Fruit fly (Drosophila melanogaster): Measurements from ENCODE around the gene CG42680.

Gene CG42680

DNA sequence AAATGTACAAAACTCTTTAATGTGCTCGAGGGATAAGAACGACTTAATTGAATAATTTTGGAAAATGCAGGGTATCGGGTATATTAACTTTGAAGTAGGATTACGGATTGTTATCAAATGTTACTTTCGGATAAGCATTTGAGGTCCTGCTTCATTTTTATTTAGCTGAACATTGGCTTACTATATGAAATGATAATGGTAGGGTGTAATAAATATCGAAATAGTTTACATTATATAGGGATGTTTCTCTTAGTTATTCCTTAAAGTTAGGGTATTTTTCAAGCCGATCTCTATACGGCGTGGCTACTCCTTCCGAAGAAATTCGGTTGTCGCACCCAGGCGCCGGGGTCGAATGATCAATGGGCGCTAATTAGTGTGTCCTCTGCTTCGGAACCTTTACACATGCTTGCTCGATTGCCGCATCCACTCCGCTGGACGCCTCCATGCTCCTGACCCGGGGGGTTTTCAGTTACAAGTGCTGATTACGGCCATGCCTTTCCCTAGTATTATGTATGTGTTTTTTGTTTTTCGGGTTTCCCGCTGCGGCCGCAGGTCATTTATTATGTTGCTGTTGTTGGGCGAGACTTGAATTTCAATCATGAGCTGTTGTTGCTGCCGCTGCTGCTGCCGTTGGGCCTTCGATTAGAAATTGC, 48.0 kb downstream of the CG42680 start:
- TF ChIP-seq tj (GFP tag; optimal IDR thresholded peaks at IDR 0.05) (no peak), CG5204 (GFP tag; optimal IDR thresholded peaks at IDR 0.05) (no peak), ovo (GFP tag; optimal IDR thresholded peaks at IDR 0.05) (no peak), CG11617 (GFP tag; optimal IDR thresholded peaks at IDR 0.05) (no peak), Crg-1 (GFP tag; optimal IDR thresholded peaks at IDR 0.05) (no peak)

DNA sequence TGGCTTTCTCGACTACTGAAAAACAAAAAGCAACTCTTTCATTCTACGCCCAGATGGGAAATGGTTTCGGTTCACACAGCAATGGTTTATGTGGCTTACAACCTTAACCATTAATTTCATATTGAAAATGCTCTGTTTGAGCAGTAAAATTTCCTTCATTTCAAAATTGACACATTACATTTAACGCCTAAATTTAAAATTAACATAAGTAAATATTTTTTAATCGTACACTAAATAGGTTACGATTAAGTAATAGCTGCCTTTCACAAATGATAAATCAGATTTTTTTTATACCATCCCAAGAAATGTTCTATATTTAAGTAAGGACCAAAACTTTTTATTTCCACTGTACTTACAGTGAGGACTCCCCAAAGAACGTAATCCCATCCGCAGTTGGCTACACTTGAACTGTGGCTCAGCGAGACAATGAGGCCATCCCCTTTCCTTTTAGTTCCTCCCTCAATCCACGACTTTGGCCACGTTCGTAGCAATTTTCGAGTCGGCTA, 49.1 kb downstream of the CG42680 start:
- TF ChIP-seq cnc (optimal IDR thresholded peaks at IDR 0.05) (no peak), CG33017 (tag; optimal IDR thresholded peaks at IDR 0.05) (no peak), CG11617 (GFP tag; optimal IDR thresholded peaks at IDR 0.05) (no peak), CG5204 (GFP tag; optimal IDR thresholded peaks at IDR 0.05) (no peak)

All from whole organism, adult.